Fruit fly (Drosophila melanogaster): ENCODE results near the gene CG31178.

Gene CG31178

DNA sequence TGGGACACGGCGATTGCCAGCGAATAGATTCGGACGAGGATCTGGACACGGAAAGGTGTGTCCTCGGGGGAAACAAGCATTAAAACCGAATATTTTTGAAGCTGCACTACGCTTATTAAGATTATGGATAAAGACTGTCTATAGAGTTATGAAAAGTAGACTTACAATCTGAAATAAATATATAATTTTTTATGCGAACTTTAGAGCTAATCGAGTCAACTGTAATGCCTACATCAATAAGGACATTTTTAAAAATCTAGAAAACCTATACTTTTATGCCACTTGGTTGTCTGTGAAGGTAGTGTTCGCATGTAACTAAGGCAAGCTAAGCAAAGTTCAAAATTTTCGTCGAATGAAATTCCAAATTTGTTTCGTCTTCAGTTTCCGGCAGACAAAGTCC is at the start of gene CG31178:
TSS of gene CG31178 (plus strand) at position 301 of the 400 bp plus-strand sequence.
- no peak for TF ChIP-seq insv (optimal IDR thresholded peaks at IDR 0.05)
- no peak for TF ChIP-seq ttk (optimal IDR thresholded peaks at IDR 0.05)
- no peak for TF ChIP-seq h (optimal IDR thresholded peaks at IDR 0.05)
- TF ChIP-seq psq (optimal IDR thresholded peaks at IDR 0.05), result no peak

DNA sequence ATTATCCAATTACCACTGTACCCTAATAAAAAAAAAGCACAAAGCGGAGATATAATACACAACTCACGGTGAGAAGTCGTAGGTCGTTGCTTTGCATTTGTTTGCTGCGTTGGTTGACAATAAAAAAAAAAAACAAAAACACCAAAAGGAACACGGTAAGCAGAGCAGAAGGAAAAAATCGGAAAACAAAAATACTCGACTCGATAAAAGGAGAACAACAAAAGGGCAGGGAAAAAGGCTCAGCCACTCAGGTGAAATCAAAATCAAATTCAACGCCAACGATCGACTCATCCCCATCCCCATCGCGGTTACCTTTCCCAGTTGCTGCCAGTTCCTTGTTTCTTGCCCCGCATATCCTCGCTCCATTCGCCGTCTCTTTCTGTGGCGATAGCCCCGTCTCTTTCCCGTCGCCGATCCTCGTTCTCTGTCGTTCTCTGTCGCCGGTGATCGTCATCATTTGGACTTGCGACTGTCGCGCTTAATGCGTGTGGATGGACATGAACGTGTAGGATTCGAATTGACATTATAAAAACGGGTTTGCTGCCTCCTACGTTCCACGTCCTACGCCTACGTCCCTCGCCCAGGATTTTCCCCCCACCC is 49.0 kb upstream of the CG31178 start:
- TF ChIP-seq ttk (optimal IDR thresholded peaks at IDR 0.05), result no peak

DNA sequence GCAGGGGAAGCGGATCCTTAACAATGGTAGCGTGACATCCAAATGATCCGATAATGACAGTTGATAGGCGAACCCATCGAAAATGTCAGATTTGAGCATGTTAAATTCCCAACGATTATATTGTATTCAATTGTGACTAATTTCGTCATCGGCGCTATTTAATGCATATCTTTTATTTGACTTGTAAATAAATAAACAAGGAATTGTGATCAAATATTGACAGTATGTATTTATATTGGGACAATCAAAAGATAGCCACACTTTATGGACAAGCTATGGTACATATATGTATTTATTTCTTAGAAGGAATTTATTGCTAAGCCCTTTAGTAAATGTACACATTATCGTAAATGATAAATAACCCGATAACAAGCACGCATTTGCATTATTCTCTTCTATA is 48.4 kb upstream of the CG31178 start:
- TF ChIP-seq h (optimal IDR thresholded peaks at IDR 0.05) (no peak), psq (optimal IDR thresholded peaks at IDR 0.05) (no peak), Myc (optimal IDR thresholded peaks at IDR 0.05) (no peak), ttk (optimal IDR thresholded peaks at IDR 0.05) (no peak), Sin3A (optimal IDR thresholded peaks at IDR 0.05) (no peak), insv (optimal IDR thresholded peaks at IDR 0.05) (no peak)

DNA sequence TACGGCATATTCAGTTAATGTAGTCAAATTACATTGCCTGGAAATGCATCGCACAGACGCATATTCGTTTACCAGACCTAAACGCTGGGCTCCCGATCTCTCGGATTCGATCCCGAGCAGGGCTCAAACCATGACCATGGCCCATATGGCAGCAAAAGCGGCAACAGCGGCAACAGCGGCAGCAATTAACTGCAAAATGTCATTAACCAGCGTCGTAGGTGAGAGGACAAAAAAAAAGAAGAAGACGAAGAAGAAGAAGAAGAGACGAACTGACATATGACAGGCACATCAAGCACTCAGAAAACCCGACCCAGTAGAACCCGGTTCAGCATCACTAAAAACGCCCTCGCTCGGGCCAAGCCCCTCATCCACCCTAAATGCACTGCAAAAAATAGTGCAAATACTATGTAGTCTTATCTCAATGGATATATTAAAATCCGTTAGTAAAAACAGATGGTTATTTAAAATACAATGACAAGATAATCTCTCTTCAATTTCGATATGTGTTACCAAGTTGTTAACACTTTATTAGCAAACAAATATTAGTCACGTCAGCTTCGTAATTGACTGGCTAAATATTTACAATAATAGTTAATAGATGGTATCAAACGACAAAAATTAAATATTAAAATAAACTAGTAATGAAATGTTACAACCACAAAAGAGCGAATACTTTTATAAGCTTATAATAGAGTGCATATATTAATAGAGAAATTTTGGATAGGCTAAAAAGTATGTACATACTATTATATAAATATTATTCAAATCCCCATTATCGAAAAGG is 47.6 kb upstream of the CG31178 start:
- TF ChIP-seq h (optimal IDR thresholded peaks at IDR 0.05) (no peak), Myc (optimal IDR thresholded peaks at IDR 0.05) (no peak), Sin3A (optimal IDR thresholded peaks at IDR 0.05) (no peak), insv (optimal IDR thresholded peaks at IDR 0.05) (no peak), psq (optimal IDR thresholded peaks at IDR 0.05) (no peak), ttk (optimal IDR thresholded peaks at IDR 0.05) (no peak)

DNA sequence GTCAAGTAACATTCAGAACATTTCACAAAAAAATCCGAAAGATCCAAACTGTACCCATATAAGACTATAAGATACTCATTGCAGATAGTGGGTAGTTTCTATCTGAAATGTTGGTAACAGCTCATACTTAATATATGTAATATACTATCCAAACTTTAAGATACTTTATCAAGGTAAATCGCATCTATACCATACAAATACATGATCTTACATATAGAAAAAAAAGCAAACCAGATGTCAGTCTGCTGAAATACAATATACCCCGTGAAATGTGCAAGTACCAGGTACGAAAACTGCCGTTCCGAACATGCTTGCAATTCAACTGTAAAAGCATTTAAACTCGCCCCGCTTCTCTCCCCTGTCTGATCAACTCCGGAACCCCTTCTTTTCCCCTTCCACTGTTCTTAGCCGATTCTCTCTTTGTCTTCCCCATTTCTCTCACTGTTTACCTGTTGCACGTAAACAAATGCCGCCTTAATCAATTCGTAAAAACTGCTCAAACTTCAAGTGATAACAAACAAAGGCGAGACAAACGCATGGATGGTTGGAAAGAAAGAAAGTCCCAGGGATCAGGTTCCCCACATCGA is 46.0 kb upstream of the CG31178 start:
- TF ChIP-seq psq (optimal IDR thresholded peaks at IDR 0.05) (no peak), ttk (optimal IDR thresholded peaks at IDR 0.05) (no peak), h (optimal IDR thresholded peaks at IDR 0.05) (no peak), Myc (optimal IDR thresholded peaks at IDR 0.05) (no peak), insv (optimal IDR thresholded peaks at IDR 0.05) (no peak), Sin3A (optimal IDR thresholded peaks at IDR 0.05) (no peak)

DNA sequence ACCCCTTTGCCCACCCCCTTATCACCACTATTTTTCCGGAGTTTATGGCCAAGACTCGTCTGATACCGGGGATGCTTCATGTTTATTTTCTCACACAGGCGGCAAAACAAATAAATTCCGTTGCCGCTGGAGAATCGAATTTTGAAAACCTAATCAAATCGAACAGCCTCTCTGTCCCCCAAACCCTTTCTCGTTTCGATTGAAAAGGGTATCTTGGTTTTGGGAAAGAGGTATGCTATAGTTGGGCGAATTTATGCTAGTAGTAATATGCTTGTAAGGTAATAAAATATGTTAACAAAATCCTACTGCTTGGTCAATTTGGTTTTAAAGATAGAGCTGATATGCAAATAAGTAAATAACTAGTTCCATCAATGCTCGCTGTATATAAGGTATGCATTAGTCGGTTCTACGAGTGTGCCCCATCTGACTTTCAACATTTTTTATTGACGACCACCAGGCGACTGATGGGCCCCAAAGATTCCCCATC is 45.5 kb upstream of the CG31178 start:
- TF ChIP-seq insv (optimal IDR thresholded peaks at IDR 0.05) (no peak), psq (optimal IDR thresholded peaks at IDR 0.05) (no peak), h (optimal IDR thresholded peaks at IDR 0.05) (no peak), ttk (optimal IDR thresholded peaks at IDR 0.05) (no peak), Sin3A (optimal IDR thresholded peaks at IDR 0.05) (no peak), Myc (optimal IDR thresholded peaks at IDR 0.05) (no peak)

DNA sequence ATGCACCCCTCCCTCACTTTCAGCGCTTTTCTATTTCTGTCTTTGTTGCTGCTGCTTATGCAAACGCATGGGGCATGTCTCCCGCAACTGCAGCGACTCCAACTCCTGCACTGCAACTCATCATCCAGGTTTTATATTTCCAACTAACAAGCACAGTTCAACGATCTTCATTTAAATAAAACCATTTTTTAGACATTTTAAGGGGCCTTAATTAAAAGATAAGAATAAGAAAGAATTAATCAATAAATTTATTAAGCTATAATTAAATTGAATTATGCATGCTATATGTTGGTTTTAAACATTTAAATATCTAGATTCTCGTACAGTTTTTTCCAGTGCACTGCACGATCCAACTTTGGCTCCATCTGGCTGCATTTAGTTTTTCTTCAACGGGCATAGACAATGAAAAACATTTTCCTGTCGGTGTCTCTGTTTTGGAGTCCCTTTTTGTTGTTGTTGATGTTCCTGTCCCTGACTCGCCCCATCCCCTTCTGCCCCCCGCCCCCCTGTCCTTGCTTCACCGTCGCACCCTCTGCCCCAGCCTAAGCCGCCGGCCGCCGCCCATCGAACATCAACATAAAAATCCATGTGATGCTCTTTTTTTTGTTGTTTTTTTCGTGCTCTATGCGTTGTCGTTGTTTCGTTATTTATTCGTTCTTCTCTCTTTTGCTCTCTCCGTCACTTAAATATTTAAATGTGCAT is 44.6 kb upstream of the CG31178 start:
- TF ChIP-seq insv (optimal IDR thresholded peaks at IDR 0.05), result no peak
- no peak for TF ChIP-seq h (optimal IDR thresholded peaks at IDR 0.05)
- TF ChIP-seq psq (optimal IDR thresholded peaks at IDR 0.05), result no peak
- no peak for TF ChIP-seq Myc (optimal IDR thresholded peaks at IDR 0.05)
- no peak for TF ChIP-seq Sin3A (optimal IDR thresholded peaks at IDR 0.05)
- TF ChIP-seq ttk (optimal IDR thresholded peaks at IDR 0.05), result no peak

DNA sequence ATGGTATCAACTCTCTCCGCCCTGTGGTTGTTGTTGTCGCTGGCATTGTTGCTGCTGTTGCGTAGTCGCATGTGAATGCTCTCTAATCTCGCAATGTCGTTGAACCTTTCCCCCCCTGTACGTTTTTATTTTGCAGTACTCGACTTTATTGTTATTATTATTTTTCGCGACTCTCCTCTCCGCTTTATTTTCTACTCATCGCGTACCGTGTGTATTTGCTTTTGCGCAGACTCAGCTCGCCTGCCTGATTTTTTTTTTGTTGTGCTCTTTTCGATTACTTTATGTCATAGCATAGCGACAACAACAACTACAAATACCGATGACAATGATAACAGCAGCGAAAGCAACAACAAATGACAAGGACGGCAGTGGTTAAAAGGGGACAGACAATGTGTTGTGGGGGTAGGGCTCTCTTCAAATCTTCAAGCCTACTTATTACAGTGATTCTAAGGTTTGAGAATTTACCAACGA is 44.0 kb upstream of the CG31178 start:
- TF ChIP-seq h (optimal IDR thresholded peaks at IDR 0.05) (no peak), Sin3A (optimal IDR thresholded peaks at IDR 0.05) (no peak), ttk (optimal IDR thresholded peaks at IDR 0.05) (no peak), psq (optimal IDR thresholded peaks at IDR 0.05) (no peak), insv (optimal IDR thresholded peaks at IDR 0.05) (no peak), Myc (optimal IDR thresholded peaks at IDR 0.05) (no peak)

DNA sequence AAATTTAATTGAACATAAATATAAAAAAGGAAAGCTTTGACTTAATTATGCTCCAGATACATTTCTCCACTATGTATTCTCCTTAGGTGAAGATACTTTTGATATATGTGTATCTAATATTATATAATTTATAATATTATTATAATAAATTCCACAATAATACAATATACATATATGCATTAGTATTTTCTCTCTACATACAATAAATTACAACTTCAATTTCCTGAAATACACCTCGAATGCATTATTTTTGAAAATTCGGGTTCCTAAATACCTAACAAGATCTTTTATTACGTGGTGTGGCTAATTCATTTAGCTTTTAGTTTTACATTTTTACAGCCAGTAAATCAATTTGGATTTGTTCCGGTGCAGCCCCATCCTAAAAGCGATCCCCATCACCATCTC is 43.2 kb upstream of the CG31178 start:
- no peak for TF ChIP-seq ttk (optimal IDR thresholded peaks at IDR 0.05)
- no peak for TF ChIP-seq Sin3A (optimal IDR thresholded peaks at IDR 0.05)
- no peak for TF ChIP-seq Myc (optimal IDR thresholded peaks at IDR 0.05)
- no peak for TF ChIP-seq insv (optimal IDR thresholded peaks at IDR 0.05)
- no peak for TF ChIP-seq h (optimal IDR thresholded peaks at IDR 0.05)

DNA sequence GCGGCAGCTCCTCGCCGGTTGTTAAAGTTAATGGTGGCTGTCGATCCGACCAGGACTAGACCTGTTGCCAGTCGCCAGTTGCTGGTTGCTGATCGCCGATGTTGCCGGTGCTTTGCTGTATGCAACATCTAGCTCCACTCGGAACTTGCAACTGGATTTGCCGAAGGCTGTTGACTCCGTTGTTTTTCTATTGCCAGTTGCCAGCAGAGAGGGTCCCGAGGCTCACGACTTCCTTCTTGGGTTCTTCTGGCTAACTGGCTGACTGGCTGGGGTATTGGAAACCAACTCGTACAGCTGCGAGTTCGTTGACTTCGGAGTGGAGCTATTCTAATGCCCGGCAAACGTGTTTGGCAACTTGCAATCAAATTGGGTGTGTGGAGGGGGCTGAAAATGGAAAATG is 42.5 kb upstream of the CG31178 start:
- TF ChIP-seq psq (optimal IDR thresholded peaks at IDR 0.05) (no peak), h (optimal IDR thresholded peaks at IDR 0.05) (no peak), ttk (optimal IDR thresholded peaks at IDR 0.05) (no peak), Sin3A (optimal IDR thresholded peaks at IDR 0.05) (no peak), Myc (optimal IDR thresholded peaks at IDR 0.05) (no peak), insv (optimal IDR thresholded peaks at IDR 0.05) (no peak)

DNA sequence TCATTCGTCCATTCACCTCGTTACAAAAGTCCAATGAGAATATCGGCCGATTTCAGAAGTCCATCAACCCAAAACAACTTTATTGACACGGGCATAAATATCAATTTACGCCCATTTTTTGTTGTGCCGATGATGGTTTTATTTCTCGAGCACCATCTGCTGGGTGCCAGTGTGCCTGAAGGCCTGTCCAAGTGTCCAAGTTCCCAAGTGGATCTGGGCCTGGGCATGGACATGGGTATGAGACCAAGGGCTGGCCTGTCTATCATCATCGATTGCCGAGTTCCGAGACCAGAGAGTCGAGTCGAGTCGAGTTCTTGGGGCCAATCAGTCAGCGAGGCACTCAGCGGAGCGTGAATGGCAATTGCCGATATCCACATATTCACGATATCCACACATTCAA is 41.3 kb upstream of the CG31178 start, which contains the start of gene Gr93a:
TSS of gene Gr93a (plus strand) at position 301 of the 400 bp plus-strand sequence.
- TF ChIP-seq Myc (optimal IDR thresholded peaks at IDR 0.05) (no peak), psq (optimal IDR thresholded peaks at IDR 0.05) (no peak), h (optimal IDR thresholded peaks at IDR 0.05) (no peak), ttk (optimal IDR thresholded peaks at IDR 0.05) (no peak), Sin3A (optimal IDR thresholded peaks at IDR 0.05) (no peak), insv (optimal IDR thresholded peaks at IDR 0.05) (no peak)

All from Kc167 (cell line).